Fruit fly (Drosophila melanogaster) whole organism, embryonic: ENCODE measurements around the gene CG33941.
A peak's percentile ranks its signal among the peaks of the same experiment; 100 is the strongest.

ENCODE experiments used
- Aef1 ChIP-seq: fragments of 200-800 bp; sonication (Bioruptor generic); IDR thresholded peaks from 3 replicates; pipeline ENCODE4 v1.3.6; 2022; ENCODE audit warnings: missing biosample characterization, missing genetic modification characterization
- CG1024 ChIP-seq: fragments of 200-800 bp; sonication (Bioruptor generic); IDR thresholded peaks from 2 replicates; pipeline ENCODE4 v1.3.6; 2022; ENCODE audit warnings: missing biosample characterization, missing genetic modification characterization
- CG11723 ChIP-seq: fragments of 200-800 bp; sonication (Bioruptor generic); optimal IDR thresholded peaks from 2 replicates; lab custom pipeline; 2017; ENCODE audit warnings: missing biosample characterization, mild to moderate bottlenecking, missing genetic modification characterization
- CG13424 ChIP-seq: fragments of 200-800 bp; sonication (Bioruptor generic); optimal IDR thresholded peaks from 2 replicates; lab custom pipeline; 2019; ENCODE audit warnings: missing biosample characterization, mild to moderate bottlenecking, missing genetic modification characterization, moderate library complexity
- CG14710 ChIP-seq: fragments of 200-800 bp; sonication (Bioruptor generic); optimal IDR thresholded peaks from 3 replicates; lab custom pipeline; 2019; ENCODE audit warnings: missing biosample characterization, mild to moderate bottlenecking, missing genetic modification characterization, moderate library complexity
- CG15073 ChIP-seq: fragments of 200-800 bp; sonication (Bioruptor generic); optimal IDR thresholded peaks from 2 replicates; lab custom pipeline; 2016; ENCODE audit warnings: missing biosample characterization, missing genetic modification characterization
- CG15269 ChIP-seq: fragments of 200-800 bp; sonication (Bioruptor generic); optimal IDR thresholded peaks from 2 replicates; lab custom pipeline; 2018; ENCODE audit warnings: missing biosample characterization, mild to moderate bottlenecking, missing genetic modification characterization, moderate library complexity
- CG1603 ChIP-seq: fragments of 200-800 bp; sonication (Bioruptor generic); optimal IDR thresholded peaks from 2 replicates; lab custom pipeline; 2019; ENCODE audit warnings: missing biosample characterization, mild to moderate bottlenecking, missing genetic modification characterization, moderate library complexity
- CG17802 ChIP-seq: fragments of 200-800 bp; sonication (Bioruptor generic); optimal IDR thresholded peaks from 2 replicates; lab custom pipeline; 2018; ENCODE audit warnings: missing biosample characterization, mild to moderate bottlenecking, missing genetic modification characterization, moderate library complexity
- CG2202 ChIP-seq: fragments of 200-800 bp; sonication (Bioruptor generic); optimal IDR thresholded peaks from 2 replicates; lab custom pipeline; 2018; ENCODE audit warnings: missing biosample characterization, mild to moderate bottlenecking, missing genetic modification characterization
- CG30020 ChIP-seq: fragments of 200-800 bp; optimal IDR thresholded peaks from 2 replicates; lab custom pipeline; 2019; ENCODE audit warnings: missing biosample characterization, mild to moderate bottlenecking, missing genetic modification characterization, moderate library complexity
- CG34376 ChIP-seq: fragments of 200-800 bp; sonication (Bioruptor generic); optimal IDR thresholded peaks from 2 replicates; lab custom pipeline; 2018; ENCODE audit warnings: missing biosample characterization, mild to moderate bottlenecking, missing genetic modification characterization
- CG3995 ChIP-seq: fragments of 200-800 bp; sonication (Bioruptor generic); optimal IDR thresholded peaks from 3 replicates; lab custom pipeline; 2016; ENCODE audit warnings: missing biosample characterization, missing genetic modification characterization
- CG4424 ChIP-seq: fragments of 200-800 bp; sonication (Bioruptor generic); optimal IDR thresholded peaks from 3 replicates; lab custom pipeline; 2016; ENCODE audit warnings: missing biosample characterization, missing genetic modification characterization
- CG4617 ChIP-seq: fragments of 200-800 bp; sonication (Bioruptor generic); optimal IDR thresholded peaks from 3 replicates; lab custom pipeline; 2016; ENCODE audit warnings: missing biosample characterization, missing genetic modification characterization, borderline replicate concordance
- CG7357 ChIP-seq: fragments of 200-800 bp; sonication (Bioruptor generic); IDR thresholded peaks from 3 replicates; pipeline ENCODE4 v1.3.6; 2022; ENCODE audit warnings: missing biosample characterization, missing genetic modification characterization
- CG8290 ChIP-seq, 3 experiments: fragments of 200-800 bp; sonication (Bioruptor generic); optimal IDR thresholded peaks; 2 replicates each; lab custom pipeline; 2016 to 2019; ENCODE audit warnings: missing biosample characterization in 3 of 3, missing genetic modification characterization in 3 of 3, mild to moderate bottlenecking in 2 of 3, moderate library complexity in 1 of 3
- CoRest ChIP-seq: fragments of 200-800 bp; sonication (Bioruptor generic); optimal IDR thresholded peaks from 3 replicates; lab custom pipeline; 2018; ENCODE audit warnings: missing biosample characterization, mild to moderate bottlenecking, missing genetic modification characterization, moderate library complexity
- Dfd ChIP-seq, 2 experiments: fragments of >200 bp; optimal IDR thresholded peaks; 2 replicates each; lab custom pipeline; 2017; ENCODE audit warnings: missing biosample characterization in 2 of 2, missing genetic modification characterization in 2 of 2
- Kr ChIP-seq: fragments of 200-800 bp; sonication (Bioruptor generic); optimal IDR thresholded peaks from 2 replicates; lab custom pipeline; 2017; ENCODE audit warnings: missing biosample characterization, mild to moderate bottlenecking, missing genetic modification characterization
- MBD-R2 ChIP-seq: fragments of 200-800 bp; sonication (Bioruptor generic); IDR thresholded peaks from 2 replicates; pipeline ENCODE4 v1.3.6; 2022; ENCODE audit warnings: missing biosample characterization, missing genetic modification characterization
- Mrtf ChIP-seq: fragments of 200-800 bp; sonication (Bioruptor generic); IDR thresholded peaks from 3 replicates; pipeline ENCODE4 v1.3.6; 2022; ENCODE audit warnings: missing biosample characterization, missing genetic modification characterization
- Myb ChIP-seq: fragments of 200-800 bp; sonication (Bioruptor generic); optimal IDR thresholded peaks from 2 replicates; lab custom pipeline; 2016; ENCODE audit warnings: missing biosample characterization, missing genetic modification characterization
- Nf-YB ChIP-seq: fragments of 200-800 bp; sonication (Bioruptor generic); optimal IDR thresholded peaks from 3 replicates; lab custom pipeline; 2019; ENCODE audit warnings: missing biosample characterization, mild to moderate bottlenecking, missing genetic modification characterization, moderate library complexity
- Pdp1 ChIP-seq, 2 experiments: fragments of 200-800 bp; sonication (Bioruptor generic); optimal IDR thresholded peaks; 3 replicates each; lab custom pipeline; 2016; ENCODE audit warnings: missing biosample characterization in 2 of 2, missing genetic modification characterization in 2 of 2, mild to moderate bottlenecking in 1 of 2, moderate library complexity in 1 of 2
- Sry-β ChIP-seq: fragments of 200-800 bp; sonication (Bioruptor generic); optimal IDR thresholded peaks from 2 replicates; lab custom pipeline; 2018; ENCODE audit warnings: missing biosample characterization, mild to moderate bottlenecking, missing genetic modification characterization, moderate library complexity
- TFAM ChIP-seq: fragments of 200-800 bp; sonication (Bioruptor generic); optimal IDR thresholded peaks from 2 replicates; lab custom pipeline; 2017; ENCODE audit warnings: missing biosample characterization, missing genetic modification characterization, inconsistent platforms
- Xrp1 ChIP-seq: fragments of 200-800 bp; sonication (Bioruptor generic); IDR thresholded peaks from 2 replicates; pipeline ENCODE4 v1.3.6; 2022; ENCODE audit warnings: missing biosample characterization, missing genetic modification characterization
- YL-1 ChIP-seq: fragments of 200-800 bp; sonication (Bioruptor generic); optimal IDR thresholded peaks from 3 replicates; lab custom pipeline; 2017; ENCODE audit warnings: missing biosample characterization, mild to moderate bottlenecking, missing genetic modification characterization
- fd96Cb ChIP-seq: fragments of 200-800 bp; sonication (Bioruptor generic); optimal IDR thresholded peaks from 2 replicates; lab custom pipeline; 2018; ENCODE audit warnings: missing biosample characterization, mild to moderate bottlenecking, missing genetic modification characterization, moderate library complexity
- ftz-f1 ChIP-seq: fragments of 200-800 bp; sonication (Bioruptor generic); optimal IDR thresholded peaks from 2 replicates; lab custom pipeline; 2016; ENCODE audit warnings: missing biosample characterization, missing genetic modification characterization
- gfzf ChIP-seq: fragments of 200-800 bp; sonication (Bioruptor generic); optimal IDR thresholded peaks from 2 replicates; lab custom pipeline; 2016; ENCODE audit warnings: missing biosample characterization, mild to moderate bottlenecking, missing genetic modification characterization, moderate library complexity
- jigr1 ChIP-seq: fragments of 200-800 bp; sonication (Bioruptor generic); IDR thresholded peaks from 3 replicates; pipeline ENCODE4 v1.3.6; 2022; ENCODE audit warnings: missing biosample characterization, missing genetic modification characterization
- lola ChIP-seq, 3 experiments: fragments of >200 bp in 2 of 3; fragments of 200-800 bp in 1 of 3; sonication (Bioruptor generic) in 1 of 3; optimal IDR thresholded peaks; 2 replicates each; lab custom pipeline; 2017 to 2019; ENCODE audit warnings: missing biosample characterization in 3 of 3, missing genetic modification characterization in 3 of 3, mild to moderate bottlenecking in 1 of 3, moderate library complexity in 1 of 3
- nmo ChIP-seq: fragments of 200-800 bp; sonication (Bioruptor generic); optimal IDR thresholded peaks from 2 replicates; lab custom pipeline; 2018; ENCODE audit warnings: missing biosample characterization, mild to moderate bottlenecking, missing genetic modification characterization, moderate library complexity
- onecut ChIP-seq: fragments of 200-800 bp; sonication (Bioruptor generic); IDR thresholded peaks from 2 replicates; pipeline ENCODE4 v1.3.6; 2022; ENCODE audit warnings: missing biosample characterization, missing genetic modification characterization
- pfk ChIP-seq: fragments of 200-800 bp; sonication (Bioruptor generic); optimal IDR thresholded peaks from 2 replicates; lab custom pipeline; 2018; ENCODE audit warnings: missing biosample characterization, mild to moderate bottlenecking, missing genetic modification characterization, moderate library complexity
- pho ChIP-seq: fragments of 200-800 bp; sonication (Bioruptor generic); optimal IDR thresholded peaks from 2 replicates; lab custom pipeline; 2016; ENCODE audit warnings: missing biosample characterization, missing genetic modification characterization
- pzg ChIP-seq: fragments of 200-800 bp; sonication (Bioruptor generic); optimal IDR thresholded peaks from 3 replicates; lab custom pipeline; 2018; ENCODE audit warnings: missing biosample characterization, mild to moderate bottlenecking, missing genetic modification characterization, moderate library complexity
- row ChIP-seq: fragments of 200-800 bp; sonication (Bioruptor generic); IDR thresholded peaks from 3 replicates; pipeline ENCODE4 v1.3.6; 2022; ENCODE audit warnings: missing biosample characterization, missing genetic modification characterization
- sens ChIP-seq: fragments of 200-800 bp; sonication (Bioruptor generic); peaks from one replicate; lab custom pipeline; 2016; ENCODE audit warnings: missing biosample characterization, missing genetic modification characterization
- sqz ChIP-seq: fragments of 200-800 bp; sonication (Bioruptor generic); optimal IDR thresholded peaks from 3 replicates; lab custom pipeline; 2018; ENCODE audit warnings: missing biosample characterization, mild to moderate bottlenecking, missing genetic modification characterization
- ssp ChIP-seq: fragments of 200-800 bp; sonication (Bioruptor generic); IDR thresholded peaks from 2 replicates; pipeline ENCODE4 v1.3.6; 2022; ENCODE audit warnings: missing biosample characterization, missing genetic modification characterization
- trem ChIP-seq: fragments of 200-800 bp; optimal IDR thresholded peaks from 3 replicates; lab custom pipeline; 2019; ENCODE audit warnings: missing biosample characterization, mild to moderate bottlenecking, missing genetic modification characterization, moderate library complexity
- zen ChIP-seq: fragments of 200-800 bp; sonication (Bioruptor generic); optimal IDR thresholded peaks from 3 replicates; lab custom pipeline; 2018; ENCODE audit warnings: missing biosample characterization, mild to moderate bottlenecking, missing genetic modification characterization, moderate library complexity

Gene CG33941

dm6 chr4:443592-444257 is 23.6 kb upstream of the CG33941 start, which contains the start of gene lgs (continued):
- TF ChIP-seq fd96Cb (tag; lab: Kevin White, UChicago) = peak; percentile 31
- peak; percentile 71 for TF ChIP-seq YL-1 (GFP tag; lab: Kevin White, UChicago)
- TF ChIP-seq Myb (GFP tag; lab: Kevin White, UChicago) = peak; percentile 25
- peak; percentile 14 for TF ChIP-seq CG4424 (GFP tag; lab: Kevin White, UChicago)
- TF ChIP-seq Xrp1 (GFP tag; lab: Robert Waterston, UW) = peak; percentile 49; the same call in 1 of the 2 replicates
- TF ChIP-seq CG13424 (tag; lab: Kevin White, UChicago) = peak; percentile 36
- TF ChIP-seq Kr = no peak
- no peak for TF ChIP-seq Aef1 (GFP tag; lab: Robert Waterston, UW)
- peak; percentile 28 for TF ChIP-seq pho (GFP tag; lab: Kevin White, UChicago)
- TF ChIP-seq MBD-R2 (GFP tag; lab: Robert Waterston, UW) = peak; percentile 44; the same call in 1 of the 2 replicates
- TF ChIP-seq sens (GFP tag; lab: Kevin White, UChicago) = peak; percentile 68
- TF ChIP-seq onecut (GFP tag; lab: Robert Waterston, UW) = peak; percentile 31; the same call in 1 of the 2 replicates
- TF ChIP-seq CG8290 (GFP tag; optimal IDR thresholded peaks at IDR 0.05; lab: Kevin White, UChicago) = no peak
- TF ChIP-seq CG8290 (tag; optimal IDR thresholded peaks at IDR 0.05; lab: Kevin White, UChicago) = peak in 1 of 2 experiments; percentile 66
- TF ChIP-seq ftz-f1 (GFP tag; lab: Kevin White, UChicago) = no peak
- peak; percentile 64 for TF ChIP-seq CG7357 (GFP tag; lab: Robert Waterston, UW)
- TF ChIP-seq gfzf (GFP tag; lab: Kevin White, UChicago) = peak; percentile 67
- TF ChIP-seq CG4617 (GFP tag; lab: Kevin White, UChicago) = peak; percentile 90
- peak; percentile 42 for TF ChIP-seq CoRest (tag; lab: Kevin White, UChicago)
- TF ChIP-seq CG15073 = no peak
- peak in 1 of 3 experiments; percentile 21 for TF ChIP-seq lola (GFP tag; optimal IDR thresholded peaks at IDR 0.05; lab: Kevin White, UChicago)
- TF ChIP-seq, all 482 proteins: peak for 91

dm6 chr4:445113-445718 is 22.1 kb upstream of the CG33941 start, which contains the start of gene CaMKI:
Gene CaMKI (plus strand): TSS chr4:445504.
- TF ChIP-seq pzg (GFP tag; lab: Kevin White, UChicago) (peak; percentile 18), lola (GFP tag; optimal IDR thresholded peaks at IDR 0.05; lab: Kevin White, UChicago) (peak in 1 of 3 experiments; percentile 70), CG2202 (no peak), CG17802 (tag; lab: Kevin White, UChicago) (peak; percentile 95), zen (tag; lab: Kevin White, UChicago) (peak; percentile 0), CG1603 (peak; percentile 89), CG30020 (peak; percentile 98), Mrtf (GFP tag; lab: Robert Waterston, UW) (no peak), row (peak; percentile 75), CG15269 (no peak), CG11723 (peak; percentile 66), Pdp1 (GFP tag; optimal IDR thresholded peaks at IDR 0.05; lab: Kevin White, UChicago) (peak in 1 of 2 experiments; percentile 52), sqz (GFP tag; lab: Kevin White, UChicago) (no peak), Dfd (GFP tag; optimal IDR thresholded peaks at IDR 0.05; lab: Kevin White, UChicago) (peak in 1 of 2 experiments; percentile 58), CG34376 (GFP tag; lab: Kevin White, UChicago) (no peak), jigr1 (no peak), Sry-β (GFP tag; lab: Kevin White, UChicago) (no peak), Nf-YB (GFP tag; lab: Kevin White, UChicago) (no peak), TFAM (no peak), nmo (peak; percentile 29), CG14710 (tag; lab: Kevin White, UChicago) (peak; percentile 5), CG1024 (peak; percentile 95), sens (GFP tag; lab: Kevin White, UChicago) (peak; percentile 47), pfk (peak; percentile 93), gfzf (GFP tag; lab: Kevin White, UChicago) (peak; percentile 28), trem (tag; lab: Kevin White, UChicago) (peak; percentile 19), CG7357 (GFP tag; lab: Robert Waterston, UW) (peak; percentile 90), CG8290 (GFP tag; optimal IDR thresholded peaks at IDR 0.05; lab: Kevin White, UChicago) (peak; percentile 14), CG8290 (tag; optimal IDR thresholded peaks at IDR 0.05; lab: Kevin White, UChicago) (peak; percentile 4 to 12), CG3995 (GFP tag; lab: Kevin White, UChicago) (peak; percentile 63), ssp (peak; percentile 95)
